Fruit fly (Drosophila melanogaster) whole organism, prepupa: ENCODE results near the gene CG18814.

Experiments
- Blimp-1 ChIP-seq: fragments of 200-800 bp; sonication (Bioruptor generic); optimal IDR thresholded peaks from 3 replicates; lab custom pipeline; 2017; ENCODE audit warnings: missing biosample characterization, missing genetic modification characterization, mild to moderate bottlenecking, moderate library complexity, missing genetic modification reagents
- CG11902 ChIP-seq: fragments of 200-800 bp; sonication (Bioruptor generic); optimal IDR thresholded peaks from 3 replicates; lab custom pipeline; 2016; ENCODE audit warnings: missing biosample characterization, missing genetic modification characterization
- CG16779 ChIP-seq: fragments of 200-800 bp; sonication (Bioruptor generic); optimal IDR thresholded peaks from 3 replicates; lab custom pipeline; 2017; ENCODE audit warnings: missing biosample characterization, mild to moderate bottlenecking, missing genetic modification characterization
- Gug ChIP-seq: fragments of 200-800 bp; sonication (Bioruptor generic); IDR thresholded peaks from 2 replicates; pipeline ENCODE4 v1.3.6; 2022; ENCODE audit warnings: missing biosample characterization, missing genetic modification characterization
- fd85E ChIP-seq: fragments of 200-800 bp; sonication (Bioruptor generic); optimal IDR thresholded peaks from 3 replicates; lab custom pipeline; 2016; ENCODE audit warnings: missing biosample characterization, missing genetic modification characterization

dm6 chr3L:16368199-16368598, 1.4 kb upstream of the CG18814 start, which contains the start of gene CG4842:
- TF ChIP-seq fd85E, result no peak
- TF ChIP-seq CG11902 (GFP tag; lab: Kevin White, UChicago), result no peak
- no peak for TF ChIP-seq Gug (GFP tag; lab: Robert Waterston, UW)
- TF ChIP-seq CG16779 (tag; lab: Kevin White, UChicago), result no peak
- no peak for TF ChIP-seq Blimp-1 (GFP tag; lab: Kevin White, UChicago)
